Fruit fly (Drosophila melanogaster) whole organism, embryonic: ENCODE results near the gene Hacd2.

Source experiments
- Antp ChIP-seq: fragments of 200-800 bp; sonication (Bioruptor generic); optimal IDR thresholded peaks from 3 replicates; lab custom pipeline; 2016; ENCODE audit warnings: missing biosample characterization, missing genetic modification characterization
- CG10147 ChIP-seq: fragments of 200-800 bp; sonication (Bioruptor generic); optimal IDR thresholded peaks from 2 replicates; lab custom pipeline; 2019; ENCODE audit warnings: missing biosample characterization, mild to moderate bottlenecking, missing genetic modification characterization, moderate library complexity
- CG10209 ChIP-seq: fragments of 200-800 bp; sonication (Bioruptor generic); optimal IDR thresholded peaks from 3 replicates; lab custom pipeline; 2017; ENCODE audit warnings: missing biosample characterization, mild to moderate bottlenecking, missing genetic modification characterization, missing genetic modification reagents
- CG10654 ChIP-seq: fragments of 200-800 bp; sonication (Bioruptor generic); optimal IDR thresholded peaks from 2 replicates; lab custom pipeline; 2016; ENCODE audit warnings: missing biosample characterization, missing genetic modification characterization
- CG11504 ChIP-seq: fragments of 200-800 bp; sonication (Bioruptor generic); optimal IDR thresholded peaks from 3 replicates; lab custom pipeline; 2019; ENCODE audit warnings: missing biosample characterization, mild to moderate bottlenecking, missing genetic modification characterization, moderate library complexity
- CG13424 ChIP-seq: fragments of 200-800 bp; sonication (Bioruptor generic); optimal IDR thresholded peaks from 2 replicates; lab custom pipeline; 2019; ENCODE audit warnings: missing biosample characterization, mild to moderate bottlenecking, missing genetic modification characterization, moderate library complexity
- CG14441 ChIP-seq: fragments of 200-800 bp; sonication (Bioruptor generic); IDR thresholded peaks from 2 replicates; pipeline ENCODE4 v1.3.6; 2022; ENCODE audit warnings: missing biosample characterization, missing genetic modification characterization
- CG14667 ChIP-seq: fragments of 200-800 bp; sonication (Bioruptor generic); IDR thresholded peaks from 2 replicates; pipeline ENCODE4 v1.3.6; 2022; ENCODE audit warnings: missing biosample characterization, missing genetic modification characterization
- CG15479 ChIP-seq: fragments of 200-800 bp; sonication (Bioruptor generic); optimal IDR thresholded peaks from 3 replicates; lab custom pipeline; 2019; ENCODE audit warnings: missing biosample characterization, mild to moderate bottlenecking, missing genetic modification characterization, moderate library complexity
- CG18599 ChIP-seq: fragments of 200-800 bp; sonication (Bioruptor generic); optimal IDR thresholded peaks from 3 replicates; lab custom pipeline; 2017; ENCODE audit warnings: missing biosample characterization, missing genetic modification characterization, mild to moderate bottlenecking, moderate library complexity, missing genetic modification reagents
- CG2120 ChIP-seq: fragments of 200-800 bp; sonication (Bioruptor generic); optimal IDR thresholded peaks from 3 replicates; lab custom pipeline; 2016; ENCODE audit warnings: missing biosample characterization, missing genetic modification characterization
- CG30403 ChIP-seq: fragments of 200-800 bp; sonication (Bioruptor generic); optimal IDR thresholded peaks from 3 replicates; lab custom pipeline; 2016; ENCODE audit warnings: missing biosample characterization, missing genetic modification characterization
- CG31224 ChIP-seq: fragments of 200-800 bp; sonication (Bioruptor generic); IDR thresholded peaks from 2 replicates; pipeline ENCODE4 v1.3.6; 2022; ENCODE audit warnings: missing biosample characterization, missing genetic modification characterization
- CG4360 ChIP-seq: fragments of 200-800 bp; sonication (Bioruptor generic); IDR thresholded peaks from 2 replicates; pipeline ENCODE4 v1.3.6; 2022; ENCODE audit warnings: missing biosample characterization, missing genetic modification characterization
- CG7839 ChIP-seq: fragments of 200-800 bp; sonication (Bioruptor generic); optimal IDR thresholded peaks from 3 replicates; lab custom pipeline; 2018; ENCODE audit warnings: missing biosample characterization, mild to moderate bottlenecking, missing genetic modification characterization, moderate library complexity
- CTCF ChIP-seq: fragments of 200-800 bp; sonication (Bioruptor generic); optimal IDR thresholded peaks from 2 replicates; lab custom pipeline; 2017; ENCODE audit warnings: missing biosample characterization, mild to moderate bottlenecking, missing genetic modification characterization, moderate library complexity
- Deaf1 ChIP-seq: fragments of 200-800 bp; optimal IDR thresholded peaks from 3 replicates; lab custom pipeline; 2019; ENCODE audit warnings: missing biosample characterization, mild to moderate bottlenecking, missing genetic modification characterization, moderate library complexity
- E2f2 ChIP-seq: fragments of 200-800 bp; sonication (Bioruptor generic); IDR thresholded peaks from 2 replicates; pipeline ENCODE4 v1.3.6; 2022; ENCODE audit warnings: missing biosample characterization, missing genetic modification characterization
- Fer1 ChIP-seq: fragments of 200-800 bp; sonication (Bioruptor generic); optimal IDR thresholded peaks from 2 replicates; lab custom pipeline; 2017; ENCODE audit warnings: missing biosample characterization, mild to moderate bottlenecking, missing genetic modification characterization
- Med ChIP-seq: fragments of 200-800 bp; sonication (Bioruptor generic); peaks from one replicate; lab custom pipeline; 2016; ENCODE audit warnings: missing biosample characterization, missing genetic modification characterization, mild to moderate bottlenecking, inconsistent platforms, moderate library complexity
- Meics ChIP-seq: fragments of 200-800 bp; sonication (Bioruptor generic); optimal IDR thresholded peaks from 2 replicates; lab custom pipeline; 2017; ENCODE audit warnings: missing biosample characterization, mild to moderate bottlenecking, missing genetic modification characterization
- Nf-YC ChIP-seq: fragments of 200-800 bp; optimal IDR thresholded peaks from 3 replicates; lab custom pipeline; 2019; ENCODE audit warnings: missing biosample characterization, mild to moderate bottlenecking, missing genetic modification characterization, moderate library complexity
- NfI ChIP-seq: fragments of 200-800 bp; sonication (Bioruptor generic); optimal IDR thresholded peaks from 3 replicates; lab custom pipeline; 2018; ENCODE audit warnings: missing biosample characterization, mild to moderate bottlenecking, missing genetic modification characterization, moderate library complexity
- Oli ChIP-seq: fragments of 200-800 bp; sonication (Bioruptor generic); optimal IDR thresholded peaks from 2 replicates; lab custom pipeline; 2018; ENCODE audit warnings: missing biosample characterization, mild to moderate bottlenecking, missing genetic modification characterization, moderate library complexity
- Pdp1 ChIP-seq, 2 experiments: fragments of 200-800 bp; sonication (Bioruptor generic); optimal IDR thresholded peaks; 3 replicates each; lab custom pipeline; 2016; ENCODE audit warnings: missing biosample characterization in 2 of 2, missing genetic modification characterization in 2 of 2, mild to moderate bottlenecking in 1 of 2, moderate library complexity in 1 of 2
- Poxn ChIP-seq: fragments of 200-800 bp; sonication (Bioruptor generic); IDR thresholded peaks from 2 replicates; pipeline ENCODE4 v1.3.6; 2022; ENCODE audit warnings: missing biosample characterization, missing genetic modification characterization
- Vsx1 ChIP-seq: fragments of 200-800 bp; sonication (Bioruptor generic); optimal IDR thresholded peaks from 2 replicates; lab custom pipeline; 2017; ENCODE audit warnings: missing biosample characterization, mild to moderate bottlenecking, missing genetic modification characterization, missing genetic modification reagents
- Xbp1 ChIP-seq: fragments of 200-800 bp; sonication (Bioruptor generic); optimal IDR thresholded peaks from 3 replicates; lab custom pipeline; 2016; ENCODE audit warnings: missing biosample characterization, mild to moderate bottlenecking, missing genetic modification characterization
- caup ChIP-seq: fragments of 200-800 bp; sonication (Bioruptor generic); optimal IDR thresholded peaks from 3 replicates; lab custom pipeline; 2017; ENCODE audit warnings: missing biosample characterization, mild to moderate bottlenecking, missing genetic modification characterization, moderate library complexity; ENCODE audit not compliant: severe bottlenecking
- cg ChIP-seq: fragments of 200-800 bp; sonication (Bioruptor generic); optimal IDR thresholded peaks from 3 replicates; lab custom pipeline; 2019; ENCODE audit warnings: missing biosample characterization, mild to moderate bottlenecking, missing genetic modification characterization, moderate library complexity
- chinmo ChIP-seq: fragments of 200-800 bp; sonication (Bioruptor generic); IDR thresholded peaks from 4 replicates; pipeline ENCODE4 v1.3.6; 2022; ENCODE audit warnings: missing biosample characterization, missing genetic modification characterization; ENCODE audit not compliant: partially characterized antibody
- crol ChIP-seq: fragments of 200-800 bp; sonication (Bioruptor generic); IDR thresholded peaks from 2 replicates; pipeline ENCODE4 v1.3.6; 2022; ENCODE audit warnings: missing biosample characterization, missing genetic modification characterization
- dmrt99B ChIP-seq: fragments of 200-800 bp; sonication (Bioruptor generic); optimal IDR thresholded peaks from 2 replicates; lab custom pipeline; 2018; ENCODE audit warnings: missing biosample characterization, mild to moderate bottlenecking, missing genetic modification characterization, moderate library complexity
- dpn ChIP-seq, 2 experiments: fragments of 200-800 bp; sonication (Bioruptor generic); optimal IDR thresholded peaks; 3 replicates each; lab custom pipeline; 2016; ENCODE audit warnings: missing biosample characterization in 2 of 2, missing genetic modification characterization in 2 of 2
- ftz-f1 ChIP-seq: fragments of 200-800 bp; sonication (Bioruptor generic); optimal IDR thresholded peaks from 2 replicates; lab custom pipeline; 2016; ENCODE audit warnings: missing biosample characterization, missing genetic modification characterization
- hth ChIP-seq: fragments of >200 bp; optimal IDR thresholded peaks from 2 replicates; lab custom pipeline; 2017; ENCODE audit warnings: inconsistent platforms
- luna ChIP-seq: fragments of 200-800 bp; sonication (Bioruptor generic); optimal IDR thresholded peaks from 2 replicates; lab custom pipeline; 2016; ENCODE audit warnings: missing biosample characterization, missing genetic modification characterization
- prd ChIP-seq, 3 experiments: fragments of >200 bp in 2 of 3; fragments of 200-800 bp in 1 of 3; sonication (Bioruptor generic) in 1 of 3; optimal IDR thresholded peaks in 2 of 3; IDR thresholded peaks in 1 of 3; 2 replicates in 2 of 3; 3 replicates in 1 of 3; pipeline versions ENCODE4 v1.3.6 to Lab custom; 2017 to 2022; ENCODE audit warnings: missing biosample characterization in 1 of 3, missing genetic modification characterization in 1 of 3
- rib ChIP-seq: fragments of 200-800 bp; sonication (Bioruptor generic); IDR thresholded peaks from 2 replicates; pipeline ENCODE4 v1.3.6; 2022; ENCODE audit warnings: missing biosample characterization, missing genetic modification characterization
- scrt ChIP-seq: fragments of 200-800 bp; sonication (Bioruptor generic); optimal IDR thresholded peaks from 2 replicates; lab custom pipeline; 2018; ENCODE audit warnings: missing biosample characterization, mild to moderate bottlenecking, missing genetic modification characterization, moderate library complexity
- so ChIP-seq: fragments of 200-800 bp; sonication (Bioruptor generic); IDR thresholded peaks from 3 replicates; pipeline ENCODE4 v1.3.6; 2022; ENCODE audit warnings: missing biosample characterization, missing genetic modification characterization

Gene Hacd2

DNA sequence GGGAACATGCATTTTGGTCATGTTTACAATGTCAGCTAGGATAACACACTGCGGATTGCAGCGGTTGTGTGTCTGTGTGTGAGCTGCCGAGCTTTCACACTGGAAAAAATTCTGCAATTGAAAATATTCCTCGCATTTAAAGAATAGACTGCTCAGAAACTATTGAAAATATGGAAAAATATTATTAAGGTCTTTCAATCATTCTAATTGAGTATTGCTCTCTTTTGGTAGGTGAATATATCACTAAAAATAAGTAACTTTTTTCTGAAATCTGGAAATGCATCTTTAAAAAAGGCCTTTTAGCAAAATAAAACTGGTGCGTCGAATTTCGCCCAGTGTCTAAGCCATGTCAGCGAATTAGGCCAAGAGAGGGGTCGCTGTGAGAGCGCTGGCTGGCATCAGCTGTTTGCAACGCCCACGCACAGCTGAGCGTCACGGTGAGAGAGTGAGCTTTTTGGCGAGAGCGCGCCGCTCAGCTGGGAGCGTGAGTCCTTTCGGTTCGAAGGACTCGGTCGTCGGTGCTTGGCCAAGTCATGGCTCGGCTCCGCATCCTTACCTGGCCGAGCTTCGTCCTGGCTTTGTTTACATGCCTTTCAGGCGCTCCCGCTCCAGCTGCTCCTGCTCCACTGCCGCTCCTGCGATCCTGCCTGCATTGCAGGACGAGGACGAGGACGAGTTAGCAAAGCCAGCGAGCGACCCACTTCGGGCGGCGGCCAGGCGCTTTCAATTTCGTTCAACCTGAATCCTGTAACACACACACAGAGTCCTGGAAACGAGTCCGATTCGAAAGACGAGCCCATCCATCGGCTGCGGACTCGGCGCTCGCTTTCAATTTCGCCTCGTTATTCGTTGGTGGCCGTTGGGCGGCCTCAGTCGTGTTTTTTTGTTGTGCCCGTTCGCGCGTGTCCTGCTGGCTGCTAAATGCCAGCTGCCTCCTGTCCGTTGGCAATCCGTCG is 15.7 kb upstream of the Hacd2 start, which contains the start of gene CG46308 (continued):
- peak; percentile 11 for TF ChIP-seq Antp (GFP tag; lab: Kevin White, UChicago)
- peak in 1 of 2 experiments; percentile 31 for TF ChIP-seq Pdp1 (GFP tag; optimal IDR thresholded peaks at IDR 0.05; lab: Kevin White, UChicago)
- TF ChIP-seq NfI (GFP tag; lab: Kevin White, UChicago), result peak; percentile 9
- TF ChIP-seq hth (lab: Kevin White, UChicago), result no peak
- TF ChIP-seq CG18599 (GFP tag; lab: Kevin White, UChicago), result peak; percentile 80
- TF ChIP-seq CG13424 (tag; lab: Kevin White, UChicago), result peak; percentile 44
- peak; percentile 48 for TF ChIP-seq dmrt99B (tag; lab: Kevin White, UChicago)
- peak; percentile 14 to 28 for TF ChIP-seq dpn (GFP tag; optimal IDR thresholded peaks at IDR 0.05; lab: Kevin White, UChicago)
- peak; percentile 9; the same call in 1 of the 2 replicates for TF ChIP-seq CG31224 (GFP tag; lab: Robert Waterston, UW)
- no peak for TF ChIP-seq prd (optimal IDR thresholded peaks at IDR 0.05; lab: Kevin White, UChicago)
- TF ChIP-seq prd (GFP tag; IDR thresholded peaks at IDR 0.05; lab: Robert Waterston, UW), result peak; percentile 45; the same call in 2 of the 3 replicates
- TF ChIP-seq Meics (GFP tag; lab: Kevin White, UChicago), result peak; percentile 62
- TF ChIP-seq CG2120 (GFP tag; lab: Kevin White, UChicago), result peak; percentile 73
- TF ChIP-seq scrt, result peak; percentile 24
- TF ChIP-seq Oli, result peak; percentile 8
- peak; percentile 93 for TF ChIP-seq Deaf1 (tag; lab: Kevin White, UChicago)
- TF ChIP-seq caup (GFP tag; lab: Kevin White, UChicago), result peak; percentile 53
- TF ChIP-seq Fer1 (GFP tag; lab: Kevin White, UChicago), result peak; percentile 62
- TF ChIP-seq CG10147 (GFP tag; lab: Kevin White, UChicago), result peak; percentile 59
- 0 out of 4 replicates have a peak, but pooled peaks have one; percentile 20 for TF ChIP-seq chinmo (GFP tag; lab: Robert Waterston, UW)

DNA sequence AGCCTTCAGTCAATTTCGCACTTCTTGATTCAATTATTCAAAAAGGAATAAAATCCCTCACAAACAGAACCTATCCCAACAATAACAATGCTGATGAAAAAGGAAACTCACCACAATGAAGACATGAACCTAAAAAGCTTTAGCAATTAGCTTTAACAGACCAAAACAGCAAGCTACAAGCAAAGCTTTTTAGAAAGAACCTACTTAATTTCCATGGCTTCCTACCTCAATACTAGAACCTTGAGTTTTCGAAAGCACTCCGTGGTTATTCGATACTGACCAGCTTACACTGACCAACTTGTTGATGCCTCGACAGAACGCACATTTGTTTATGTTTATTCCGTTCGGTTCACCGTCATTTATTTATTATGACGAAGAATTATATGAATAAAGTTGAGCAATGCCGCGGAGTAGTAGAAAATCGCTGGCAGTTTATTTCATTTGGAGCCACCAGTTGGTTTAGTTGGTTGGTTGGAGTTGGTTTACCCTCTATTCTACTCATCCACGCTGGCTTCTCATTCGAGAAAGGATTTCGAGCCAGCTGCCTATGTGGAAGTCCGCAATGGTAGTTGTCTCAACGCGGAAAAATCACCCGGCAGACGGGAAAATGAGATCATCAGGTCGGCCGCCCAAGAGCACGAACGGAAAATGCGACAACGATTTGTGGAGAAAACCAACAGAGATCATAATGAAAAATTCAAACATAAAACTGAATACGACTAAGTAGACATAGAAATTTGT is 13.7 kb upstream of the Hacd2 start, which contains the start of gene CG42810:
Gene CG42810, plus strand, starts transcription at position 691 of the 741 bp plus-strand sequence.
- no peak for TF ChIP-seq CG15479
- TF ChIP-seq ftz-f1 (GFP tag; lab: Kevin White, UChicago), result peak; percentile 90
- TF ChIP-seq Med (GFP tag; lab: Kevin White, UChicago), result peak; percentile 14
- TF ChIP-seq E2f2 (GFP tag; lab: Robert Waterston, UW), result no peak
- no peak for TF ChIP-seq CG10654 (GFP tag; lab: Kevin White, UChicago)
- TF ChIP-seq scrt, result peak; percentile 85
- peak; percentile 2 for TF ChIP-seq CG11504 (tag; lab: Kevin White, UChicago)
- TF ChIP-seq Nf-YC, result no peak
- TF ChIP-seq CG30403 (GFP tag; lab: Kevin White, UChicago), result no peak
- no peak for TF ChIP-seq cg (GFP tag; lab: Kevin White, UChicago)
- TF ChIP-seq CG4360 (GFP tag; lab: Robert Waterston, UW), result no peak
- peak; percentile 60 for TF ChIP-seq CTCF (GFP tag; lab: Kevin White, UChicago)
- TF ChIP-seq CG14441 (GFP tag; lab: Robert Waterston, UW), result no peak
- TF ChIP-seq CG14667 (GFP tag; lab: Robert Waterston, UW), result no peak
- no peak for TF ChIP-seq crol (GFP tag; lab: Robert Waterston, UW)
- TF ChIP-seq so (GFP tag; lab: Robert Waterston, UW), result 0 out of 3 replicates have a peak, but pooled peaks have one; percentile 58
- TF ChIP-seq Poxn (GFP tag; lab: Robert Waterston, UW), result no peak
- no peak for TF ChIP-seq CG10209 (GFP tag; lab: Kevin White, UChicago)
- TF ChIP-seq rib (GFP tag; lab: Robert Waterston, UW), result no peak
- no peak for TF ChIP-seq Xbp1 (GFP tag; lab: Kevin White, UChicago)
- TF ChIP-seq CG7839 (tag; lab: Kevin White, UChicago), result no peak
- TF ChIP-seq luna (GFP tag; lab: Kevin White, UChicago), result no peak
- TF ChIP-seq Fer1 (GFP tag; lab: Kevin White, UChicago), result no peak
- TF ChIP-seq Vsx1 (GFP tag; lab: Kevin White, UChicago), result no peak
